Worm (Caenorhabditis elegans) whole organism, mixed stage, embryonic: ENCODE results near the gene Y37E11B.6.

Experiments used
- bed-3 ChIP-seq: fragments of 200-800 bp; sonication (Bioruptor generic); optimal IDR thresholded peaks from 3 replicates; lab custom pipeline; 2018; ENCODE audit warnings: mild to moderate bottlenecking, missing genetic modification characterization, moderate library complexity, missing compliant biosample characterization
- blmp-1 ChIP-seq: fragments of 150-350 bp; optimal IDR thresholded peaks from 2 replicates; lab custom pipeline; 2014; ENCODE audit warnings: missing biosample characterization, missing genetic modification characterization
- ceh-39 ChIP-seq: fragments of 150-350 bp; optimal IDR thresholded peaks from 2 replicates; lab custom pipeline; 2014; ENCODE audit warnings: missing biosample characterization, missing genetic modification characterization
- ceh-43 ChIP-seq: fragments of 200-800 bp; sonication (Bioruptor generic); optimal IDR thresholded peaks from 2 replicates; lab custom pipeline; 2018; ENCODE audit warnings: mild to moderate bottlenecking, missing genetic modification characterization, moderate library complexity, missing compliant biosample characterization
- cnd-1 ChIP-seq: fragments of 200-800 bp; sonication (Bioruptor generic); optimal IDR thresholded peaks from 2 replicates; lab custom pipeline; 2018; ENCODE audit warnings: mild to moderate bottlenecking, missing genetic modification characterization, missing compliant biosample characterization
- drap-1 ChIP-seq: fragments of 200-800 bp; sonication (Bioruptor generic); optimal IDR thresholded peaks from 3 replicates; lab custom pipeline; 2018; ENCODE audit warnings: mild to moderate bottlenecking, missing genetic modification characterization, missing compliant biosample characterization
- elt-1 ChIP-seq: sonication (generic microtip); optimal IDR thresholded peaks from 2 replicates; lab custom pipeline; 2017; ENCODE audit warnings: missing genetic modification characterization, mild to moderate bottlenecking, missing compliant biosample characterization, antibody characterized with exemption, moderate library complexity, borderline replicate concordance; ENCODE audit not compliant: insufficient read depth
- elt-3 ChIP-seq: fragments of 150-350 bp; optimal IDR thresholded peaks from 2 replicates; lab custom pipeline; 2014; ENCODE audit warnings: missing biosample characterization, missing genetic modification characterization
- ham-2 ChIP-seq: fragments of 200-800 bp; sonication (Bioruptor generic); optimal IDR thresholded peaks from 2 replicates; lab custom pipeline; 2018; ENCODE audit warnings: mild to moderate bottlenecking, missing genetic modification characterization, missing compliant biosample characterization
- hlh-1 ChIP-seq: fragments of 150-350 bp; optimal IDR thresholded peaks from 2 replicates; lab custom pipeline; 2014; ENCODE audit warnings: missing biosample characterization, missing genetic modification reagents, missing genetic modification characterization
- lin-13 ChIP-seq: fragments of 150-350 bp; optimal IDR thresholded peaks from 2 replicates; lab custom pipeline; 2014; ENCODE audit warnings: missing biosample characterization, missing genetic modification characterization
- lin-32 ChIP-seq: fragments of 200-800 bp; sonication (Bioruptor generic); optimal IDR thresholded peaks from 2 replicates; lab custom pipeline; 2018; ENCODE audit warnings: mild to moderate bottlenecking, missing genetic modification characterization, missing compliant biosample characterization
- lsy-2 ChIP-seq: fragments of 150-350 bp; optimal IDR thresholded peaks from 2 replicates; lab custom pipeline; 2014; ENCODE audit warnings: missing biosample characterization, missing genetic modification characterization
- mab-5 ChIP-seq: fragments of 150-350 bp; optimal IDR thresholded peaks from 2 replicates; lab custom pipeline; 2014; ENCODE audit warnings: missing biosample characterization, missing genetic modification characterization
- mep-1 ChIP-seq: fragments of 150-350 bp; optimal IDR thresholded peaks from 2 replicates; lab custom pipeline; 2017; ENCODE audit warnings: missing biosample characterization, missing genetic modification reagents, missing genetic modification characterization, inconsistent platforms
- mls-2 ChIP-seq: sonication (generic microtip); optimal IDR thresholded peaks from 2 replicates; lab custom pipeline; 2016; ENCODE audit warnings: mild to moderate bottlenecking, missing genetic modification characterization, moderate library complexity, missing compliant biosample characterization
- nhr-12 ChIP-seq: fragments of 150-350 bp; optimal IDR thresholded peaks from 2 replicates; lab custom pipeline; 2014; ENCODE audit warnings: missing biosample characterization, missing genetic modification characterization
- nhr-2 ChIP-seq: fragments of 150-350 bp; optimal IDR thresholded peaks from 2 replicates; lab custom pipeline; 2014; ENCODE audit warnings: missing biosample characterization, missing genetic modification characterization
- nhr-237 ChIP-seq: fragments of 150-350 bp; optimal IDR thresholded peaks from 2 replicates; lab custom pipeline; 2014; ENCODE audit warnings: missing biosample characterization, missing genetic modification characterization
- nhr-28 ChIP-seq: fragments of 150-350 bp; optimal IDR thresholded peaks from 2 replicates; lab custom pipeline; 2014; ENCODE audit warnings: missing biosample characterization, missing genetic modification characterization
- pha-4 ChIP-seq: fragments of 150-350 bp; optimal IDR thresholded peaks from 2 replicates; lab custom pipeline; 2018; ENCODE audit warnings: missing biosample characterization, missing genetic modification reagents, missing genetic modification characterization
- sem-2 ChIP-seq: fragments of 200-800 bp; sonication (Bioruptor generic); optimal IDR thresholded peaks from 2 replicates; lab custom pipeline; 2018; ENCODE audit warnings: mild to moderate bottlenecking, missing genetic modification characterization, missing compliant biosample characterization
- sptf-1 ChIP-seq: sonication (generic microtip); optimal IDR thresholded peaks from 2 replicates; lab custom pipeline; 2017; ENCODE audit warnings: mild to moderate bottlenecking, missing genetic modification characterization, moderate library complexity, missing compliant biosample characterization
- unc-120 ChIP-seq: sonication (generic microtip); optimal IDR thresholded peaks from 2 replicates; lab custom pipeline; 2017; ENCODE audit warnings: missing genetic modification characterization, missing compliant biosample characterization; ENCODE audit not compliant: poor library complexity, severe bottlenecking
- unc-39 ChIP-seq: fragments of 150-350 bp; optimal IDR thresholded peaks from 2 replicates; lab custom pipeline; 2014; ENCODE audit warnings: missing biosample characterization, missing genetic modification characterization
- unc-62 ChIP-seq: fragments of 150-350 bp; optimal IDR thresholded peaks from 2 replicates; lab custom pipeline; 2014; ENCODE audit warnings: missing biosample characterization, missing genetic modification reagents, missing genetic modification characterization
- zip-8 ChIP-seq: fragments of 150-350 bp; optimal IDR thresholded peaks from 2 replicates; lab custom pipeline; 2014; ENCODE audit warnings: missing biosample characterization, missing genetic modification characterization
- ztf-11 ChIP-seq: fragments of 150-350 bp; optimal IDR thresholded peaks from 2 replicates; lab custom pipeline; 2014; ENCODE audit warnings: missing biosample characterization, missing genetic modification characterization

Y37E11B.6 gene

ce11 chrIV:3611845-3612244 lies 12.7 kb upstream of the Y37E11B.6 start:
- no peak for TF ChIP-seq mls-2 (tag; lab: Kevin White, UChicago)
- no peak for TF ChIP-seq nhr-2
- TF ChIP-seq, all 35 proteins: peak for 0

- no peak for TF ChIP-seq sptf-1 (tag; lab: Kevin White, UChicago)
- no peak for TF ChIP-seq pha-4 (tag; lab: Kevin White, UChicago)
- TF ChIP-seq ceh-39 (tag; lab: Kevin White, UChicago), result no peak
- TF ChIP-seq nhr-12 (tag; lab: Kevin White, UChicago), result no peak
- TF ChIP-seq mab-5 (tag; lab: Kevin White, UChicago), result no peak
- no peak for TF ChIP-seq nhr-237
- no peak for TF ChIP-seq ham-2
- no peak for TF ChIP-seq mls-2 (tag; lab: Kevin White, UChicago)
- no peak for TF ChIP-seq zip-8 (tag; lab: Kevin White, UChicago)
- TF ChIP-seq elt-1 (tag; lab: Kevin White, UChicago), result no peak
- no peak for TF ChIP-seq unc-62 (GFP tag; lab: Kevin White, UChicago)
- TF ChIP-seq blmp-1 (tag; lab: Kevin White, UChicago), result no peak
- no peak for TF ChIP-seq unc-39 (tag; lab: Kevin White, UChicago)
- no peak for TF ChIP-seq lin-13 (tag; lab: Kevin White, UChicago)
- no peak for TF ChIP-seq lsy-2
- TF ChIP-seq sem-2, result no peak
- TF ChIP-seq unc-120 (tag; lab: Kevin White, UChicago), result no peak
Measured at ce11 chrIV:3610987-3611386, 11.9 kb upstream of the Y37E11B.6 start.

- TF ChIP-seq ztf-11 (tag; lab: Kevin White, UChicago) (no peak), ceh-43 (GFP tag; lab: Kevin White, UChicago) (no peak), unc-120 (tag; lab: Kevin White, UChicago) (no peak), sptf-1 (tag; lab: Kevin White, UChicago) (no peak), hlh-1 (tag; lab: Kevin White, UChicago) (no peak), drap-1 (GFP tag; lab: Kevin White, UChicago) (no peak), nhr-2 (no peak), lin-13 (tag; lab: Kevin White, UChicago) (no peak), mls-2 (tag; lab: Kevin White, UChicago) (no peak), sem-2 (no peak), ham-2 (no peak), mep-1 (tag; lab: Kevin White, UChicago) (no peak), unc-62 (GFP tag; lab: Kevin White, UChicago) (no peak), lin-32 (no peak), lsy-2 (no peak), zip-8 (tag; lab: Kevin White, UChicago) (no peak), nhr-28 (tag; lab: Kevin White, UChicago) (no peak)
Measured at ce11 chrIV:3608547-3609222, 9.6 kb upstream of the Y37E11B.6 start.

ce11 chrIV:3606285-3606834 lies 7.3 kb upstream of the Y37E11B.6 start, which contains the start of the genes Y37E11B.10 and kgb-2:
Y37E11B.10 (minus strand) TSS chrIV:3606466.
kgb-2 (plus strand) TSS chrIV:3606784.
- TF ChIP-seq nhr-12 (tag; lab: Kevin White, UChicago) (no peak), ceh-43 (GFP tag; lab: Kevin White, UChicago) (no peak), drap-1 (GFP tag; lab: Kevin White, UChicago) (no peak), zip-8 (tag; lab: Kevin White, UChicago) (no peak), elt-1 (tag; lab: Kevin White, UChicago) (no peak), nhr-2 (no peak), cnd-1 (tag; lab: Kevin White, UChicago) (no peak)

ce11 chrIV:3604104-3604503 lies 5.0 kb upstream of the Y37E11B.6 start:
- TF ChIP-seq bed-3 (GFP tag; lab: Kevin White, UChicago) (no peak), ham-2 (no peak), elt-1 (tag; lab: Kevin White, UChicago) (no peak), unc-120 (tag; lab: Kevin White, UChicago) (no peak), elt-3 (tag; lab: Kevin White, UChicago) (no peak), hlh-1 (tag; lab: Kevin White, UChicago) (no peak), unc-62 (GFP tag; lab: Kevin White, UChicago) (no peak)
